Worm (Caenorhabditis elegans): Measurements from ENCODE around the gene F59E11.5.

The F59E11.5 gene

DNA sequence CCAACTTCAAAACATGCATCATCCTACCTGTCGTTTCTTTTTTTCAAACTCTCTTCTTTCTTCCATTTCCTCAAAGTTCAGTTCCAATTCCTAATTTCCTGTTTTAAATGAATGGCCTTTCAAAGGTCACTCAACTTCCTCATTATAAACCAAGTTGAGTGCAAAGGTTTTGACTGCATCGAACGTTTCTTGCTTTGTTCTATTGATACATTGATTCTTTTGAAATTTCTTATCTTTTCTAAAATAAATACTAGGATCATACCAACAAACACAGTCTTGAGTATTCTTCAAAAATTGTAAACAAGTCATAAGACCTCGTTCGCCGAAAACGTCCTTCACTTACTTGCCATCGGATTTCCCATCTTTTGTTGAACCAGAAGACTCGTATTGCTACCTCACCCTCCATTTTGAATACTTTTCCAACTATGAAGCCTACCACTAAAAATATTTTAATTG lies 4.7 kb upstream of the F59E11.5 start, which contains the start of gene F59E11.7:
F59E11.7 (plus strand) TSS at position 51 of the 456 bp plus-strand sequence.
- TF ChIP-seq lsy-2 (tag; optimal IDR thresholded peaks at IDR 0.05) (no peak), nhr-2 (tag; optimal IDR thresholded peaks at IDR 0.05) (no peak), ceh-39 (tag; optimal IDR thresholded peaks at IDR 0.05) (no peak), unc-62 (GFP tag; optimal IDR thresholded peaks at IDR 0.05) (no peak), lin-32 (GFP tag; optimal IDR thresholded peaks at IDR 0.05) (no peak), mab-5 (tag; optimal IDR thresholded peaks at IDR 0.05) (no peak), nhr-237 (tag; optimal IDR thresholded peaks at IDR 0.05) (no peak), M03D4.4 (tag; optimal IDR thresholded peaks at IDR 0.05) (no peak), cnd-1 (tag; optimal IDR thresholded peaks at IDR 0.05) (no peak), bed-3 (GFP tag; optimal IDR thresholded peaks at IDR 0.05) (no peak), unc-39 (tag; optimal IDR thresholded peaks at IDR 0.05) (no peak), ham-2 (GFP tag; optimal IDR thresholded peaks at IDR 0.05) (no peak), nhr-76 (tag; optimal IDR thresholded peaks at IDR 0.05) (no peak), snpc-4 (tag; optimal IDR thresholded peaks at IDR 0.05) (no peak), blmp-1 (tag; optimal IDR thresholded peaks at IDR 0.05) (no peak), elt-3 (tag; optimal IDR thresholded peaks at IDR 0.05) (no peak), drap-1 (GFP tag; optimal IDR thresholded peaks at IDR 0.05) (no peak), unc-120 (tag; optimal IDR thresholded peaks at IDR 0.05; ENCODE audit: poor library complexity, severe bottlenecking) (no peak)

DNA sequence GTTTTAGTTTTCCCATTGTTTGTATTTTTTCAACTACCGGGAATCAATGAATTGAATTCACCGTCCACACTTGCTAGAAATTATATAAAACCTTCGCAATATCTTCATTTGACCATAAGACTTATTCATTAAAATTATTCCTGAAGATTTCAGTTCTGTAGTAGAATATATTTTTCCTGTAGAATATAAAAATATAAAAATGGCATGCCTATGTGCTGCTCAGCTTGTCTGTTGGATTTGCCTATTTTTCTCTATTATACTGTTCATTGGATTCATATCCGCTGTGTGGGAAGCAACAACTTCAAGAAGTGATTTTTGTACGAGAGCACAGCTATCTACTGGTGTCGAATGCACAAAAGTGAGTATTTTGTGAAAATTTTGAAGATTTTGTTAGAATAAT lies 3.2 kb upstream of the F59E11.5 start, which contains the start of gene F59E11.6:
F59E11.6 (plus strand) TSS at position 111 of the 400 bp plus-strand sequence.
- no peak for TF ChIP-seq unc-120 (tag; optimal IDR thresholded peaks at IDR 0.05; ENCODE audit: poor library complexity, severe bottlenecking)
- TF ChIP-seq ces-1 (GFP tag; optimal IDR thresholded peaks at IDR 0.05): no peak

DNA sequence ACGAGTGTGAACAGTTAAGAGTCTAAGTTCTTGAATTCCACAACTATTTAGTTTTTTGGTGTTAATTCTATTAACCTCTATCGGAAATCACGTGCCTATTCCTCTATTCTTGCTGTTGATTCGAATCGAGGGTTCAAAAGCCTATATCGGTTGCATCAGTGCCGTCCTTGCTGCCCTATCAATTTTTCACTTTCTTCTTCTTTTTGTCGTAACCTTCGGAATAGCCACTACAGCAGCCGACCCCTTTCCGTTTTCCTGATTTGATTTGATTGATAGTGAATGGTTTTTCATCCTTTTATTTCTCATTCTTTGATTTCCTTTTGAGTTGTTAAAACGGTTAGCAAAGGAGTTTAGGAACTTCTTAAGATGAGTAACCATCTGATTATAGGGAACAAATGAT lies 629 bp upstream of the F59E11.5 start:
- TF ChIP-seq nhr-2 (tag; optimal IDR thresholded peaks at IDR 0.05): no peak
- TF ChIP-seq ceh-39 (tag; optimal IDR thresholded peaks at IDR 0.05): no peak
- TF ChIP-seq bed-3 (GFP tag; optimal IDR thresholded peaks at IDR 0.05): no peak
- TF ChIP-seq ceh-83 (GFP tag; optimal IDR thresholded peaks at IDR 0.05): no peak
- no peak for TF ChIP-seq mab-5 (tag; optimal IDR thresholded peaks at IDR 0.05)
- no peak for TF ChIP-seq hlh-1 (tag; optimal IDR thresholded peaks at IDR 0.05)
- TF ChIP-seq zip-8 (tag; optimal IDR thresholded peaks at IDR 0.05): no peak
- TF ChIP-seq sem-2 (GFP tag; optimal IDR thresholded peaks at IDR 0.05): no peak

DNA sequence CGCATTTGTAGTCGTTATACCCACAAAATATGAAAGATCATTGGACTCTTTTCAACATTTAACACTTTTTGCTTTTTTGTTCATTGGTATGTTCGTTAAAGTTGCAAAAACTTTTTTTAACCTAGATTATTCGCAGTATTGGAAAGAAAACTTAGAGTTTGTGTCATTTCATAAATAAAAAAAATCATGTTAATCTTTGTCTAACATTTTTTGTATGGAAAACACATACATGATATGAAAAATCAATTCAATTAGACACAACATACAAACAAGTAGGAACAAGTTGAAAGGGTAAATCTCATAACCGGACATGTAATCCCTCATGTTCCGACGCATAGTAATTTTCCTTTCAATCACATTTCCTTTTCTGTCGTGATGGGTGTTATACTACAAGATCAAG lies 6.3 kb downstream of the F59E11.5 start, which contains the start of gene F59E11.2:
F59E11.2 (plus strand) TSS at position 301 of the 400 bp plus-strand sequence.
- TF ChIP-seq cnd-1 (tag; optimal IDR thresholded peaks at IDR 0.05) (no peak), mls-2 (tag; optimal IDR thresholded peaks at IDR 0.05) (no peak), M03D4.4 (tag; optimal IDR thresholded peaks at IDR 0.05) (no peak), unc-39 (tag; optimal IDR thresholded peaks at IDR 0.05) (no peak), sptf-1 (tag; optimal IDR thresholded peaks at IDR 0.05) (no peak), drap-1 (GFP tag; optimal IDR thresholded peaks at IDR 0.05) (no peak), lsy-2 (tag; optimal IDR thresholded peaks at IDR 0.05) (no peak), sem-2 (GFP tag; optimal IDR thresholded peaks at IDR 0.05) (no peak), tbx-8 (GFP tag; optimal IDR thresholded peaks at IDR 0.05) (no peak), lin-13 (tag; optimal IDR thresholded peaks at IDR 0.05) (no peak), ztf-11 (tag; optimal IDR thresholded peaks at IDR 0.05) (no peak), flh-1 (GFP tag; optimal IDR thresholded peaks at IDR 0.05) (no peak), elt-1 (tag; optimal IDR thresholded peaks at IDR 0.05; ENCODE audit: borderline replicate concordance, insufficient read depth) (no peak), ces-1 (GFP tag; optimal IDR thresholded peaks at IDR 0.05) (no peak), mab-5 (tag; optimal IDR thresholded peaks at IDR 0.05) (no peak), pha-4 (tag; optimal IDR thresholded peaks at IDR 0.05) (no peak)

DNA sequence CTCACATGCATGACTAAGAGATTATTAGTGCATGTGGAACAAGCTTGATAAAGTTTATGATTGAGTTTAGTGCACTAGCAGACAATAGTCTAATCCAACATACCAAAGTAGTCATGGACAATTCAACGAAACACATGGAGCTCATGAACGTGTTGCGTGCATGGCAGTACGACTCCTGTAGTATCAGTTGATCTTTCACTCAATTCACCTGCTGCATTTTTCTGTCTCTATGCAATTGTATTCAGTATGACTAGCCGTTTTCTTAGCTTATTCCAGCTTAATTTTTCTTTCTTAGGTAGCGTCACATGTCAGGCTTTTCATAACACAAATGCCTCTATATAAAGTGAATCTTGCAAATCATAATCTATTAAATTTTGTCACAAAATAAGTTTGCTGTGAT lies 8.4 kb downstream of the F59E11.5 start, which contains the start of gene srx-1:
srx-1 (plus strand) TSS at position 382 of the 400 bp plus-strand sequence.
- TF ChIP-seq elt-3 (tag; optimal IDR thresholded peaks at IDR 0.05) (no peak), flh-1 (GFP tag; optimal IDR thresholded peaks at IDR 0.05) (no peak), zip-8 (tag; optimal IDR thresholded peaks at IDR 0.05) (no peak), ceh-39 (tag; optimal IDR thresholded peaks at IDR 0.05) (no peak), snpc-4 (tag; optimal IDR thresholded peaks at IDR 0.05) (no peak), drap-1 (GFP tag; optimal IDR thresholded peaks at IDR 0.05) (no peak), tbx-8 (GFP tag; optimal IDR thresholded peaks at IDR 0.05) (no peak), lin-32 (GFP tag; optimal IDR thresholded peaks at IDR 0.05) (no peak), mab-5 (tag; optimal IDR thresholded peaks at IDR 0.05) (no peak), blmp-1 (tag; optimal IDR thresholded peaks at IDR 0.05) (no peak), ceh-83 (GFP tag; optimal IDR thresholded peaks at IDR 0.05) (no peak), sem-2 (GFP tag; optimal IDR thresholded peaks at IDR 0.05) (no peak), hlh-1 (tag; optimal IDR thresholded peaks at IDR 0.05) (no peak), unc-120 (tag; optimal IDR thresholded peaks at IDR 0.05; ENCODE audit: poor library complexity, severe bottlenecking) (no peak)

Measured in whole organism, mixed stage, embryonic.